Fruit fly (Drosophila melanogaster): ENCODE data around the gene Dph2.

The Dph2 gene

DNA sequence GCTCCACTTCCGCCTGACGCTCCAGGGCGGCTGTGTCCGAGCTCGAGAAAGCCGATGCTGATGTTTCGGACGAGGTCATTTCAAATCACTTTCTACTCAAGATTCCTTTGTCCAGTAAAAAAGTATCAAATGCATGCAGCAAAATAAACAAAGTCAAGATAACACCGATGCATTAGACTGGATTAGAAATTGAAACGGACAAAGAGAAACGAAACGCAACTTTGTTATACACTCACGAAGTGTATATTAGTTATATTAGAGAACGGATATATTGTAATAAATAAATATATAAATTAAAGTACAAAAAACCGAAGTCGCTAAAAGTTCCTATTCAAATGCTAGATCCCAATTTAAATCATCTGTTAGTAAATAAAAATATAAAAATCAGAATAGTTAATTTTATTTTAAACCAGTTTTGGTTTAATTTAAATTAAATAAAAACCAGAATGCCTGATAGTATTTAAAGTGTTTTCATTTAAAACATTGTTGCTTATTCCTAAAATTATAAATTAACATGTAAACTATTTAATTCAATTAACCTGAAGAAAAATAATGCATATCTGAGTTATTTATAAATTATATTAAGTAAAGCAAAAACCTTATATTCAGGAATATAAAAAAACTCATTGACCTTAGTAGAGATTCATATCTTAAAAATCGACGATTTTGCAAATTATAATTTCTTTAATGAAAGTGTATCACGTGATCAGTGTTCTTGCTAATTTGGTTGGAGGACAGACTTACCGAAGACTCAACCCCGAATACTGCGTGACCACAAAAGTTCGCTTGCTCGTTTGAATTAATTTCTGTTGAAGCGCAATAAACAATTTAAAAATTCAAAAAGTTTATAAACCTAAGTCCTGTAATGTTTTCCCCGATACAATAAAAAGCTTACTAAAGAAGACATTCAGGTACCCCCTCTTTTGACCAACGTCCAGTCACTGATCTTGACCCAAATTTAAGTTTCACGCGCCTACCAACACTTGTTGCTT is at the start of gene Dph2:
Gene Dph2, minus strand, starts transcription at position 164 of the 992 bp plus-strand sequence.
- peak; percentile 46 for TF ChIP-seq Mnt (GFP tag; optimal IDR thresholded peaks at IDR 0.05)
- TF ChIP-seq CG5204 (GFP tag; optimal IDR thresholded peaks at IDR 0.05), result no peak
- peak; percentile 71 for TF ChIP-seq CG7045 (GFP tag; optimal IDR thresholded peaks at IDR 0.05)
- no peak for TF ChIP-seq cnc (optimal IDR thresholded peaks at IDR 0.05)
- TF ChIP-seq kay (GFP tag; ENCODE audit: borderline replicate concordance), result no peak
- TF ChIP-seq bab1 (GFP tag; optimal IDR thresholded peaks at IDR 0.05), result peak; percentile 40
- TF ChIP-seq CG1620 (GFP tag; optimal IDR thresholded peaks at IDR 0.05), result peak; percentile 42
- TF ChIP-seq CG14711 (tag; optimal IDR thresholded peaks at IDR 0.05), result peak; percentile 81
- peak; percentile 88 for TF ChIP-seq CG33017 (tag; optimal IDR thresholded peaks at IDR 0.05)
- TF ChIP-seq Crg-1 (GFP tag; optimal IDR thresholded peaks at IDR 0.05), result no peak
- TF ChIP-seq CG11617 (GFP tag; optimal IDR thresholded peaks at IDR 0.05), result peak; percentile 53
- no peak for TF ChIP-seq pad (GFP tag; optimal IDR thresholded peaks at IDR 0.05)
- peak; percentile 89 for TF ChIP-seq CG7101 (tag; optimal IDR thresholded peaks at IDR 0.05)
- no peak for TF ChIP-seq toe (GFP tag; optimal IDR thresholded peaks at IDR 0.05)
- peak; percentile 82 for TF ChIP-seq tj (GFP tag; optimal IDR thresholded peaks at IDR 0.05)
- TF ChIP-seq ovo (GFP tag; optimal IDR thresholded peaks at IDR 0.05), result no peak
- TF ChIP-seq Hr96 (GFP tag; optimal IDR thresholded peaks at IDR 0.05), result no peak
- no peak for TF ChIP-seq cic (GFP tag; optimal IDR thresholded peaks at IDR 0.05)
- TF ChIP-seq CG12768 (GFP tag; optimal IDR thresholded peaks at IDR 0.05), result no peak
- TF ChIP-seq Clk (GFP tag; optimal IDR thresholded peaks at IDR 0.05), result no peak

DNA sequence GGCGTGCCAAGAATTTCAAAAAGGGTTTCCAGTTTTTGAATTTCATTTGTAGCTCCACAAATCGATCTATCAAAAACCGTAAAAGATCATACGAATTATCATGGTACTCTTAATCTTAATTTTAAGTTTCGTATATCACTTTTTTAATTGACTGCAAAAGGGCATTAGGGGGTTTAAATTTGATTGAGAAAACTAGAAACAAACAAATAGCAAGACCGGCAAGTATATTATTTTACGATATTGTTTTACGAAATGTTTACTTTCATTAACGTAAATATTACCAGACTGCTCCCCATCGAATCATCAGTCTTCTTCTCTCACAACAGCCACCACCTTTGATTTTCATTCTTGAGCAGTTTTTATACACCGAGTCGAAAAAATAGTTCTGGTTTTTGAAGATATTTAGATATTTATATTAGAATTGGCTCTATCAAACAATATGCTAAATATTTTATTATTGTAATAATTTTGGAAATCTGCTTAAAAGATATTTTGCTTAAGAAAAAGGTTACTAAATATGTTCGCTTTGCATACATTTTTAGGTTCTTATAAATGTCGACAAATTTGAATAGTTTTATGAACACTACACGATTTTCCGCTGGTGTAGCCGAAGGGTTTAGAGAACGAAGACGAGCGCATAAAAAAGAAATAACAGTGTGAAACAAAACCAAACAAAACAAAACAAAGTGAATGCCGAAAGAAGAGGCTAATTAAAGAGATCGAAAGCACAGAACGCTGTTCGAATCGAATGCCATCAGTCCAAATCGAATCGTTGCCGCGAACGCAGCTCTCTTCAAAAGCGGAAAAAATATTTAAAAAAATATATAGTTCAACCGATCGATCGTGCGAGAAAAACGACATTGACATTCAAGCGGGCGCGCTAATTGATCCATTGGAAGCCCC is 24.4 kb upstream of the Dph2 start, which contains the start of gene Sdr:
Gene Sdr, plus strand, starts transcription at position 702 of the 903 bp plus-strand sequence.
- TF ChIP-seq CG14711 (tag; optimal IDR thresholded peaks at IDR 0.05), result peak; percentile 29
- TF ChIP-seq cnc (optimal IDR thresholded peaks at IDR 0.05), result no peak
- no peak for TF ChIP-seq CG5204 (GFP tag; optimal IDR thresholded peaks at IDR 0.05)
- peak; percentile 74 for TF ChIP-seq bab1 (GFP tag; optimal IDR thresholded peaks at IDR 0.05)
- TF ChIP-seq toe (GFP tag; optimal IDR thresholded peaks at IDR 0.05), result no peak

DNA sequence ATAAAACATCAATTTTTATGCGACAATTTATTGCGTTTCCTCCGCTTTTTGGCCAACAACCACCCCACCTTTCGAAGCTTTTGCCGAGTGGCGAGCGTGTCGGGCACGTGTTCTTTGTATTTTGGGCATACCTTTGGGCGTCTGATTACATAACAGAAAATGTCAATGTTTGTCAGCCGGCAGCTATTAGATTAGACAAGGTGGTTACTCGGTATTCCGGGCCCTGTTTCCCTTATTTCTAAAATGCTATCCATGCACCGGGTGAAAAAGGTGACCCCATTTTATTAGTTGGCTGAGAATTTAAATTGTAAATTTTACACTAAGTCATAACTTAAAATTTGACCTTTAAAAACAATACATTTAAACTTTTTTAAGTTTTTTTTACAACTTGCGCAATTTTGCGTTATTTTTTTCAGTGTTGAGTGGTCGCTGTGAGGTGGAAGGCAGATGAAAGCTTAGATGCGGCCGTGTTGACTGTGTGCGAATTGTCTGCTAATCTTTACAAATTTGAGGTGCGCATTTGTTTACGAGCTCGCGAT is 18.8 kb upstream of the Dph2 start:
- TF ChIP-seq CG1620 (GFP tag; optimal IDR thresholded peaks at IDR 0.05), result no peak
- TF ChIP-seq tj (GFP tag; optimal IDR thresholded peaks at IDR 0.05), result no peak
- TF ChIP-seq kay (GFP tag; ENCODE audit: borderline replicate concordance), result no peak
- no peak for TF ChIP-seq CG14711 (tag; optimal IDR thresholded peaks at IDR 0.05)
- no peak for TF ChIP-seq CG7101 (tag; optimal IDR thresholded peaks at IDR 0.05)
- no peak for TF ChIP-seq pad (GFP tag; optimal IDR thresholded peaks at IDR 0.05)
- TF ChIP-seq Crg-1 (GFP tag; optimal IDR thresholded peaks at IDR 0.05), result no peak
- no peak for TF ChIP-seq toe (GFP tag; optimal IDR thresholded peaks at IDR 0.05)
- TF ChIP-seq Hr96 (GFP tag; optimal IDR thresholded peaks at IDR 0.05), result no peak
- TF ChIP-seq Clk (GFP tag; optimal IDR thresholded peaks at IDR 0.05), result no peak
- TF ChIP-seq bab1 (GFP tag; optimal IDR thresholded peaks at IDR 0.05), result no peak
- TF ChIP-seq ovo (GFP tag; optimal IDR thresholded peaks at IDR 0.05), result no peak
- TF ChIP-seq cic (GFP tag; optimal IDR thresholded peaks at IDR 0.05), result no peak

DNA sequence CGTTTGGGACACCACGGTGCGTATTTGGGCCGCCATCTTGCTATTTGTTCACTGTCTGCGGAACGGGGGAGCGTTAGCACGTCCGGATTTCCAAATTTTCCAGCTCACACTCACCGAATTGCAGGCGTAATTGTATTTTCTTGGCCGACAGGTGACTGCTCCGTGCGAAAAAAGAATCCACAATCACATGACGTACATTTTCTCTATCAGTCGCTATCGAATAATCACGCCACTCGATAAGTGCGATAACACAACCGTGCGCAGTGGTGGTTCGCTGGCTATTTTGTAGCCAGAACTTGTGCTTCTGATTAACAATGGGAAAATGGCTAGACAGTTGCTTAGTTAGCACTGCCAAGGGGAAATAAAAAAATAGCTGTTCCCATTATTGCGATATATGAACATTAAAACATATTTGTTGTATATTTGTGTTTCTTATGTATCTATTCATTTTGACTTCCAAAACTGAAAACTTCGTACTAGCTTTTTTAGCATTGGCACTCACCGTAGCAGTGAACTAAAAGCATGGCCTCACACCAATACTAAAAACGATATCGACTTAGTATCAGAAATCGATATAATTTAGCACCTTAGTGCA is 10.2 kb upstream of the Dph2 start, which contains the start of gene VhaPPA1-1:
Gene VhaPPA1-1, minus strand, starts transcription at position 225 of the 595 bp plus-strand sequence.
- TF ChIP-seq bab1 (GFP tag; optimal IDR thresholded peaks at IDR 0.05) (peak; percentile 37), CG33017 (tag; optimal IDR thresholded peaks at IDR 0.05) (no peak), CG12768 (GFP tag; optimal IDR thresholded peaks at IDR 0.05) (no peak), toe (GFP tag; optimal IDR thresholded peaks at IDR 0.05) (no peak), pad (GFP tag; optimal IDR thresholded peaks at IDR 0.05) (peak; percentile 20), CG11617 (GFP tag; optimal IDR thresholded peaks at IDR 0.05) (no peak), CG7101 (tag; optimal IDR thresholded peaks at IDR 0.05) (no peak), ovo (GFP tag; optimal IDR thresholded peaks at IDR 0.05) (no peak), cic (GFP tag; optimal IDR thresholded peaks at IDR 0.05) (peak; percentile 42), CG1620 (GFP tag; optimal IDR thresholded peaks at IDR 0.05) (peak; percentile 53), kay (GFP tag; ENCODE audit: borderline replicate concordance) (no peak), Mnt (GFP tag; optimal IDR thresholded peaks at IDR 0.05) (peak; percentile 56), tj (GFP tag; optimal IDR thresholded peaks at IDR 0.05) (peak; percentile 19), cnc (optimal IDR thresholded peaks at IDR 0.05) (no peak), CG5204 (GFP tag; optimal IDR thresholded peaks at IDR 0.05) (no peak), Clk (GFP tag; optimal IDR thresholded peaks at IDR 0.05) (no peak), CG14711 (tag; optimal IDR thresholded peaks at IDR 0.05) (peak; percentile 9), Hr96 (GFP tag; optimal IDR thresholded peaks at IDR 0.05) (peak; percentile 50), CG7045 (GFP tag; optimal IDR thresholded peaks at IDR 0.05) (no peak), Crg-1 (GFP tag; optimal IDR thresholded peaks at IDR 0.05) (no peak)

Data from whole organism, adult.